Fruit fly (Drosophila melanogaster) whole organism, prepupa: ENCODE results near the gene Mzt1.

Experiments used
- CG1621 ChIP-seq: fragments of 200-800 bp; sonication (Bioruptor generic); optimal IDR thresholded peaks from 3 replicates; lab custom pipeline; 2018; ENCODE audit warnings: missing biosample characterization, mild to moderate bottlenecking, missing genetic modification characterization
- CG31627 ChIP-seq: fragments of 200-800 bp; sonication (Bioruptor generic); optimal IDR thresholded peaks from 3 replicates; lab custom pipeline; 2016; ENCODE audit warnings: missing biosample characterization, missing genetic modification characterization
- CG6276 ChIP-seq: fragments of 200-800 bp; sonication (Bioruptor generic); optimal IDR thresholded peaks from 2 replicates; lab custom pipeline; 2017; ENCODE audit warnings: missing biosample characterization, mild to moderate bottlenecking, missing genetic modification characterization
- Eip75B ChIP-seq: fragments of 200-800 bp; sonication (Bioruptor generic); optimal IDR thresholded peaks from 3 replicates; lab custom pipeline; 2016; ENCODE audit warnings: missing biosample characterization, missing genetic modification characterization
- Lpt ChIP-seq: fragments of 200-800 bp; sonication (Bioruptor generic); optimal IDR thresholded peaks from 3 replicates; lab custom pipeline; 2016; ENCODE audit warnings: missing biosample characterization, missing genetic modification characterization
- Sox102F ChIP-seq: fragments of 200-800 bp; sonication (Bioruptor generic); optimal IDR thresholded peaks from 2 replicates; lab custom pipeline; 2016; ENCODE audit warnings: missing biosample characterization, mild to moderate bottlenecking, missing genetic modification characterization
- cyc ChIP-seq: fragments of 200-800 bp; sonication (Bioruptor generic); optimal IDR thresholded peaks from 3 replicates; lab custom pipeline; 2016; ENCODE audit warnings: missing biosample characterization, missing genetic modification characterization
- lz ChIP-seq: fragments of 200-800 bp; sonication (Bioruptor generic); optimal IDR thresholded peaks from 3 replicates; lab custom pipeline; 2016; ENCODE audit warnings: missing biosample characterization, missing genetic modification characterization
- pdm3 ChIP-seq: fragments of 200-800 bp; sonication (Bioruptor generic); optimal IDR thresholded peaks from 3 replicates; lab custom pipeline; 2016; ENCODE audit warnings: missing biosample characterization, missing genetic modification characterization

DNA sequence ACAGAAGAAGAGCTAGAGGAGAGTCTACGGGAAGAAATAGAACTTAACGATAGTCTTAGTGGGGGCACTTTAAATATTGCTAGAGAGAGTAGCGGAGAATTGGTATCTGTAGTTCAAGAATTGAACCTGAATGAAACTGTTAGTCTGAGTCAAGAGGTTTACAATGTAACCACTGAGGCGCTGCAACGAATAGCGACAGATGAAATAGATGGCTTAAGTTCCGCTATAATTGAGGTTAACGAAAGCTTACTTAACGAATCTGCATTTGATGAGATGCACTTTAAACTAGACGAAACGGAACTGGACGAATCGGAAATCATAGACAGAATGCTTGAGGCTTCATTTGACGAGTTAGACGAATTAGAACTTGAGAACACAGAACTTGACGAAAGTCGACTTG is 18.2 kb downstream of the Mzt1 start:
- TF ChIP-seq CG6276 (GFP tag; lab: Kevin White, UChicago) (no peak), cyc (GFP tag; lab: Kevin White, UChicago) (no peak), Sox102F (no peak), pdm3 (no peak), CG1621 (no peak), Eip75B (GFP tag; lab: Kevin White, UChicago) (no peak), CG31627 (GFP tag; lab: Kevin White, UChicago) (no peak), Lpt (no peak), lz (GFP tag; lab: Kevin White, UChicago) (no peak)
